Fruit fly (Drosophila melanogaster) whole organism, pupa: ENCODE data around the gene SmD2.

ENCODE experiments used
- CG10348 ChIP-seq: fragments of 200-800 bp; sonication (Bioruptor generic); IDR thresholded peaks from 2 replicates; pipeline ENCODE4 v1.3.6; 2022; ENCODE audit warnings: missing biosample characterization, missing genetic modification characterization
- Ets98B ChIP-seq: fragments of 200-800 bp; sonication (Bioruptor generic); IDR thresholded peaks from 2 replicates; pipeline ENCODE4 v1.3.6; 2022; ENCODE audit warnings: missing biosample characterization, missing genetic modification characterization
- rn ChIP-seq: fragments of 200-800 bp; sonication (Bioruptor generic); IDR thresholded peaks from 2 replicates; pipeline ENCODE4 v1.3.6; 2022; ENCODE audit warnings: missing biosample characterization, missing genetic modification characterization

dm6 chr3R:6315078-6315477 lies 30.6 kb downstream of the SmD2 start:
- TF ChIP-seq CG10348 (GFP tag; lab: Robert Waterston, UW) = no peak
- TF ChIP-seq Ets98B (GFP tag; lab: Robert Waterston, UW) = no peak
- no peak for TF ChIP-seq rn (GFP tag; lab: Robert Waterston, UW)
